Worm (Caenorhabditis elegans) whole organism, L3 larva: ENCODE measurements around the gene C28D4.7.

Source experiments
- ceh-28 ChIP-seq: fragments of 150-350 bp; optimal IDR thresholded peaks from 2 replicates; lab custom pipeline; 2014; ENCODE audit warnings: missing biosample characterization, missing genetic modification reagents, missing genetic modification characterization
- lin-15B ChIP-seq: fragments of 150-350 bp; optimal IDR thresholded peaks from 2 replicates; lab custom pipeline; 2014; ENCODE audit warnings: missing biosample characterization, missing genetic modification characterization
- lin-39 ChIP-seq: fragments of 150-350 bp; optimal IDR thresholded peaks from 2 replicates; lab custom pipeline; 2018; ENCODE audit warnings: missing biosample characterization, missing genetic modification reagents, missing genetic modification characterization
- pqm-1 ChIP-seq: fragments of 150-350 bp; optimal IDR thresholded peaks from 2 replicates; lab custom pipeline; 2017; ENCODE audit warnings: missing biosample characterization, missing genetic modification characterization, inconsistent platforms
- sea-2 ChIP-seq: fragments of 150-350 bp; sonication (generic microtip); optimal IDR thresholded peaks from 4 replicates; lab custom pipeline; 2014; ENCODE audit warnings: missing biosample characterization, missing genetic modification reagents, missing genetic modification characterization
- snpc-4 ChIP-seq: fragments of 150-350 bp; optimal IDR thresholded peaks from 2 replicates; lab custom pipeline; 2014; ENCODE audit warnings: missing biosample characterization, missing genetic modification characterization

DNA sequence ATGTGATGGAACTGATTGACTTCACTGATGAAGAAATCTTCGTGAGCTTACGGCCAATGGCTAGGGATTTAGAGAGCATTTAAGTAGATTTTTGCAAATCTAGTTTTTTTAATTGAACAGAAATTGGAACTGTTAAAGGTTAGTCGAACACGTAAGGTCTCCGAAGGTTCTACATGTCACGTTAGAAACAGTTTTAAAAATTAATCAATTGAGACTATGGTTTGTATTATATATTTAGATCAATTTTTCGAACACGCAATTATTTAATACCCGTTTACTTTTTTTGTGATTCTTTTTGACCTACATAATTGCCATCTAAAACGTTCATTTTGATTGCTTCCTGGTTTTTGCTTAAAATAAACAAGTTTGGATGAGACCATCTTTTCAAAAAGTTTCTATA lies 2.0 kb upstream of the C28D4.7 start, which contains the start of gene C28D4.4:
- TF ChIP-seq sea-2 (GFP tag; lab: Kevin White, UChicago): no peak
- no peak for TF ChIP-seq ceh-28 (tag; lab: Kevin White, UChicago)
- TF ChIP-seq lin-39: no peak
- no peak for TF ChIP-seq lin-15B (tag; lab: Kevin White, UChicago)
- no peak for TF ChIP-seq pqm-1 (tag; lab: Kevin White, UChicago)
- TF ChIP-seq snpc-4 (tag; lab: Kevin White, UChicago): no peak
